Worm (Caenorhabditis elegans) whole organism, late embryonic: ENCODE measurements around the gene H27A22.1.

Experiments
- C38D4.7 ChIP-seq: fragments of 200-800 bp; sonication (Bioruptor generic); optimal IDR thresholded peaks from 2 replicates; lab custom pipeline; 2018; ENCODE audit warnings: mild to moderate bottlenecking, missing genetic modification characterization, moderate library complexity, missing compliant biosample characterization
- F13H6.1 ChIP-seq: sonication (generic microtip); optimal IDR thresholded peaks from 2 replicates; lab custom pipeline; 2016; ENCODE audit warnings: missing genetic modification characterization, missing compliant biosample characterization
- K02D7.2 ChIP-seq: sonication (generic microtip); optimal IDR thresholded peaks from 2 replicates; lab custom pipeline; 2017; ENCODE audit warnings: mild to moderate bottlenecking, missing genetic modification characterization, missing compliant biosample characterization
- K09A11.1 ChIP-seq: sonication (generic microtip); optimal IDR thresholded peaks from 2 replicates; lab custom pipeline; 2017; ENCODE audit warnings: antibody characterized with exemption, mild to moderate bottlenecking, missing genetic modification characterization, missing compliant biosample characterization; ENCODE audit not compliant: insufficient read depth
- ama-1 ChIP-seq: fragments of 150-350 bp; optimal IDR thresholded peaks from 2 replicates; lab custom pipeline; 2014
- ceh-14 ChIP-seq: sonication (generic microtip); optimal IDR thresholded peaks from 2 replicates; lab custom pipeline; 2016; ENCODE audit warnings: missing genotype, missing genetic modification characterization, missing compliant biosample characterization
- ceh-18 ChIP-seq: sonication (generic microtip); optimal IDR thresholded peaks from 2 replicates; lab custom pipeline; 2016; ENCODE audit warnings: missing genetic modification characterization, missing compliant biosample characterization
- ceh-2 ChIP-seq: sonication (generic microtip); optimal IDR thresholded peaks from 2 replicates; lab custom pipeline; 2016; ENCODE audit warnings: missing genotype, missing genetic modification characterization, missing compliant biosample characterization
- ceh-22 ChIP-seq: sonication (generic microtip); optimal IDR thresholded peaks from 2 replicates; lab custom pipeline; 2017; ENCODE audit warnings: missing biosample characterization, missing genetic modification characterization
- ceh-24 ChIP-seq: sonication (generic microtip); optimal IDR thresholded peaks from 2 replicates; lab custom pipeline; 2016; ENCODE audit warnings: mild to moderate bottlenecking, missing genetic modification characterization, missing compliant biosample characterization
- ceh-31 ChIP-seq: sonication (generic microtip); optimal IDR thresholded peaks from 2 replicates; lab custom pipeline; 2016; ENCODE audit warnings: missing genetic modification characterization, missing compliant biosample characterization
- ceh-34 ChIP-seq: sonication (generic microtip); optimal IDR thresholded peaks from 2 replicates; lab custom pipeline; 2016; ENCODE audit warnings: mild to moderate bottlenecking, missing genetic modification characterization, missing compliant biosample characterization
- ceh-45 ChIP-seq: fragments of 200-800 bp; sonication (Bioruptor generic); IDR thresholded peaks from 2 replicates; pipeline ENCODE4 v1.3.6; 2022; ENCODE audit warnings: missing genetic modification reagents, missing genetic modification characterization, missing compliant biosample characterization
- ceh-48 ChIP-seq: sonication (generic microtip); optimal IDR thresholded peaks from 2 replicates; lab custom pipeline; 2016; ENCODE audit warnings: missing genetic modification characterization, inconsistent platforms, missing compliant biosample characterization
- ceh-6 ChIP-seq: fragments of 200-800 bp; sonication (Bioruptor generic); optimal IDR thresholded peaks from 2 replicates; lab custom pipeline; 2018; ENCODE audit warnings: mild to moderate bottlenecking, missing genetic modification characterization, missing compliant biosample characterization
- dve-1 ChIP-seq: sonication (generic microtip); optimal IDR thresholded peaks from 2 replicates; lab custom pipeline; 2017; ENCODE audit warnings: antibody characterized with exemption, mild to moderate bottlenecking, missing genetic modification characterization, missing compliant biosample characterization
- ets-4 ChIP-seq: sonication (generic microtip); optimal IDR thresholded peaks from 2 replicates; lab custom pipeline; 2016; ENCODE audit warnings: missing genetic modification characterization, missing compliant biosample characterization
- eyg-1 ChIP-seq: sonication (generic microtip); optimal IDR thresholded peaks from 2 replicates; lab custom pipeline; 2016; ENCODE audit warnings: missing genotype, missing genetic modification characterization, missing compliant biosample characterization
- fax-1 ChIP-seq: sonication (generic microtip); optimal IDR thresholded peaks from 2 replicates; lab custom pipeline; 2016; ENCODE audit warnings: missing genotype, missing genetic modification characterization, missing compliant biosample characterization
- fkh-10 ChIP-seq: fragments of 150-350 bp; optimal IDR thresholded peaks from 2 replicates; lab custom pipeline; 2014; ENCODE audit warnings: missing biosample characterization, missing genetic modification reagents, missing genetic modification characterization
- fkh-6 ChIP-seq: sonication (generic microtip); optimal IDR thresholded peaks from 2 replicates; lab custom pipeline; 2016; ENCODE audit warnings: missing genetic modification characterization, missing compliant biosample characterization
- hlh-13 ChIP-seq: fragments of 200-800 bp; sonication (Bioruptor generic); optimal IDR thresholded peaks from 2 replicates; lab custom pipeline; 2018; ENCODE audit warnings: mild to moderate bottlenecking, missing genetic modification characterization, missing compliant biosample characterization
- hlh-30 ChIP-seq: sonication (generic microtip); optimal IDR thresholded peaks from 2 replicates; lab custom pipeline; 2017; ENCODE audit warnings: antibody characterized with exemption, missing genetic modification characterization, missing compliant biosample characterization; ENCODE audit not compliant: insufficient read depth
- hlh-6 ChIP-seq: sonication (generic microtip); optimal IDR thresholded peaks from 2 replicates; lab custom pipeline; 2016; ENCODE audit warnings: missing genotype, missing genetic modification characterization, missing compliant biosample characterization
- hlh-8 ChIP-seq: sonication (generic microtip); optimal IDR thresholded peaks from 2 replicates; lab custom pipeline; 2016; ENCODE audit warnings: missing genotype, missing genetic modification characterization, missing compliant biosample characterization
- mec-3 ChIP-seq: sonication (generic microtip); optimal IDR thresholded peaks from 2 replicates; lab custom pipeline; 2016; ENCODE audit warnings: borderline replicate concordance, missing genetic modification characterization, missing compliant biosample characterization
- nfya-1 ChIP-seq: sonication (generic microtip); optimal IDR thresholded peaks from 2 replicates; lab custom pipeline; 2017; ENCODE audit warnings: missing genetic modification characterization, mild to moderate bottlenecking, missing compliant biosample characterization, antibody characterized with exemption, moderate library complexity
- npax-4 ChIP-seq: sonication (generic microtip); optimal IDR thresholded peaks from 2 replicates; lab custom pipeline; 2016; ENCODE audit warnings: missing genetic modification characterization, missing compliant biosample characterization
- odd-2 ChIP-seq: sonication (generic microtip); optimal IDR thresholded peaks from 2 replicates; lab custom pipeline; 2017; ENCODE audit warnings: antibody characterized with exemption, mild to moderate bottlenecking, missing genetic modification characterization, missing compliant biosample characterization
- pag-3 ChIP-seq: sonication (generic microtip); optimal IDR thresholded peaks from 2 replicates; lab custom pipeline; 2016; ENCODE audit warnings: missing compliant biosample characterization, missing genetic modification characterization, borderline replicate concordance
- pat-9 ChIP-seq: fragments of 200-800 bp; sonication (Bioruptor generic); optimal IDR thresholded peaks from 2 replicates; lab custom pipeline; 2018; ENCODE audit warnings: mild to moderate bottlenecking, missing genetic modification characterization, moderate library complexity, missing compliant biosample characterization
- pha-2 ChIP-seq: sonication (generic microtip); optimal IDR thresholded peaks from 2 replicates; lab custom pipeline; 2017; ENCODE audit warnings: mild to moderate bottlenecking, missing genetic modification characterization, missing compliant biosample characterization
- pha-4 ChIP-seq: fragments of 150-350 bp; optimal IDR thresholded peaks from 2 replicates; lab custom pipeline; 2018; ENCODE audit warnings: missing biosample characterization, missing genetic modification reagents, missing genetic modification characterization
- pros-1 ChIP-seq: fragments of 150-350 bp; optimal IDR thresholded peaks from 2 replicates; lab custom pipeline; 2014; ENCODE audit warnings: missing biosample characterization, missing genetic modification reagents, missing genetic modification characterization
- sdc-2 ChIP-seq: sonication (generic microtip); optimal IDR thresholded peaks from 2 replicates; lab custom pipeline; 2016; ENCODE audit warnings: missing genotype, missing genetic modification characterization, missing compliant biosample characterization
- sox-2 ChIP-seq: fragments of 200-800 bp; sonication (Bioruptor generic); IDR thresholded peaks from 2 replicates; pipeline ENCODE4 v1.3.6; 2022; ENCODE audit warnings: missing genetic modification reagents, missing genetic modification characterization, missing compliant biosample characterization
- sox-4 ChIP-seq: sonication (generic microtip); optimal IDR thresholded peaks from 2 replicates; lab custom pipeline; 2017; ENCODE audit warnings: mild to moderate bottlenecking, missing genetic modification characterization, inconsistent platforms, missing compliant biosample characterization
- syd-9 ChIP-seq: sonication (generic microtip); optimal IDR thresholded peaks from 2 replicates; lab custom pipeline; 2016; ENCODE audit warnings: mild to moderate bottlenecking, missing genetic modification characterization, moderate library complexity, missing compliant biosample characterization
- ttx-3 ChIP-seq: sonication (generic microtip); optimal IDR thresholded peaks from 2 replicates; lab custom pipeline; 2016; ENCODE audit warnings: missing genetic modification reagents, missing genetic modification characterization, missing compliant biosample characterization
- unc-42 ChIP-seq: sonication (generic microtip); optimal IDR thresholded peaks from 2 replicates; lab custom pipeline; 2016; ENCODE audit warnings: missing genotype, missing genetic modification characterization, missing compliant biosample characterization
- unc-86 ChIP-seq: sonication (generic microtip); optimal IDR thresholded peaks from 2 replicates; lab custom pipeline; 2016; ENCODE audit warnings: missing genetic modification characterization, missing compliant biosample characterization
- zip-5 ChIP-seq: sonication (generic microtip); optimal IDR thresholded peaks from 2 replicates; lab custom pipeline; 2016; ENCODE audit warnings: missing genetic modification characterization, missing compliant biosample characterization
- ztf-16 ChIP-seq: sonication (generic microtip); optimal IDR thresholded peaks from 2 replicates; lab custom pipeline; 2017; ENCODE audit warnings: missing genetic modification characterization, missing compliant biosample characterization

Gene H27A22.1

DNA sequence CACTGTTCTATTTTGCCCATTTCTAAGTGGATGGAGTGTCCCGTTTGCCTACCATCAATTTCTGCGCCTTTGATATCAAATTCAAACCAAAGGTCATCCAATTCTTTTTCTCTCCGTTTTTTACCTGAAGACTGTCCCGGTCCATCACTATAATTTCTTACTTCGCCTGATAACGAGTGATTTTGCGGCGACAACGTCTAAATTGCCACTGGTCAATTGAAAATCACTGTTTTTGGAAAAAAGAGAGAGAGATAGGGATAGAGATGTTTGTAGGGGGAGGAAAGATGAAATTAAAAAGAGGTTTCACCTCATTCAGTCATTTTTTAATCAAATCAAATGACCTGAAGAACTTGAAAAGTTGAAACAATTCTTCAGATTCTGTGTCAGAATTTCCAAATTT lies 30.8 kb upstream of the H27A22.1 start:
- TF ChIP-seq fax-1 (tag; lab: Kevin White, UChicago), result no peak
- no peak for TF ChIP-seq ama-1 (lab: Kevin White, UChicago)
- TF ChIP-seq ztf-16 (tag; lab: Kevin White, UChicago), result no peak
- TF ChIP-seq K09A11.1, result no peak
- no peak for TF ChIP-seq ceh-18 (tag; lab: Kevin White, UChicago)
- no peak for TF ChIP-seq ceh-24 (tag; lab: Kevin White, UChicago)
- TF ChIP-seq ceh-22, result no peak
- no peak for TF ChIP-seq sdc-2 (tag; lab: Kevin White, UChicago)
- TF ChIP-seq hlh-30 (tag; lab: Kevin White, UChicago), result no peak
- no peak for TF ChIP-seq ceh-45
- TF ChIP-seq pat-9 (tag; lab: Kevin White, UChicago), result no peak

DNA sequence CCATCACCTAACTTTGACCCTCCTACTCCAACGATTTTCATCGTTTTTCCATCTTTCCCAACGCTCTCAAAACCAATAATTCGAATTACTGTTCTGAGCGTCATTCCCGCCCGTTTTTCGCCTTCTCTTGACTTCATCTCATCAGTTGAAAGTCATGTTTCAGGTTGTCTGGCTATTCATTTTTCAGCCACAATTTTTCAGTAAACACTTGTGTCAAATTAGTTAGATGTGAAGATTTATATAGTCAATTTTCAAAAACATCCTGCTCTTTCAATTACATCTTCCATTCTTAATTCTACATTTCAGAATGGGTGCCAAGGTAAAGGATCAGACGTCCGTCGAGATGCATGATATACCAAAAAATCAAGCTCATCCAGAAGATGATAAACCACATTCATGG lies 29.7 kb upstream of the H27A22.1 start, which contains the start of gene del-6:
Gene del-6 (plus strand): TSS at position 301 of the 400 bp plus-strand sequence.
- TF ChIP-seq C38D4.7 (GFP tag; lab: Kevin White, UChicago) (no peak), eyg-1 (tag; lab: Kevin White, UChicago) (no peak), hlh-13 (GFP tag; lab: Kevin White, UChicago) (no peak), ceh-31 (tag; lab: Kevin White, UChicago) (no peak)

ce11 chrV:10574197-10574596 lies 28.2 kb upstream of the H27A22.1 start:
- no peak for TF ChIP-seq C38D4.7 (GFP tag; lab: Kevin White, UChicago)

DNA sequence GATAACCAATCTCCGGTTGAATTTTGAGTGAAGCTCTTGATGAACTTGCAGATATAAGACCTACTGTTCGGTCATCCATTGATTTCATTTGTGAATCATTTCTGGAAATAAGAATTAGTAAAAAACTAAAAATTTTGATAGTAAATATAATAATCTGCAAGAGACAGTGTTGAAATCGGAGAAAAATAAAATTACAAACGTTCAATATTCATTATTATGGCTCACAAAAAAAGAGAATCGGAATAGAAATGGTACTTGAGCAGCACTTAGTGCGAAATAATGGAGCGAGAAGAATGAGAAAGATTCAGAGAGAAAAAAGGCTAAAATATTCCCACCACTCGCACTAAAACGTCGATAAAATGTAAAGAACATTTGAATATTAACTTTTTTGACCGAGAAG lies 26.0 kb upstream of the H27A22.1 start, which contains the start of gene vps-54:
Gene vps-54 (minus strand): TSS at position 101 of the 400 bp plus-strand sequence.
- TF ChIP-seq ceh-34 (tag; lab: Kevin White, UChicago), result no peak
- TF ChIP-seq unc-42 (tag; lab: Kevin White, UChicago), result no peak
- no peak for TF ChIP-seq unc-86 (tag; lab: Kevin White, UChicago)
- TF ChIP-seq syd-9 (tag; lab: Kevin White, UChicago), result no peak
- TF ChIP-seq dve-1, result no peak
- TF ChIP-seq ets-4 (tag; lab: Kevin White, UChicago), result no peak
- no peak for TF ChIP-seq odd-2 (tag; lab: Kevin White, UChicago)
- no peak for TF ChIP-seq npax-4

DNA sequence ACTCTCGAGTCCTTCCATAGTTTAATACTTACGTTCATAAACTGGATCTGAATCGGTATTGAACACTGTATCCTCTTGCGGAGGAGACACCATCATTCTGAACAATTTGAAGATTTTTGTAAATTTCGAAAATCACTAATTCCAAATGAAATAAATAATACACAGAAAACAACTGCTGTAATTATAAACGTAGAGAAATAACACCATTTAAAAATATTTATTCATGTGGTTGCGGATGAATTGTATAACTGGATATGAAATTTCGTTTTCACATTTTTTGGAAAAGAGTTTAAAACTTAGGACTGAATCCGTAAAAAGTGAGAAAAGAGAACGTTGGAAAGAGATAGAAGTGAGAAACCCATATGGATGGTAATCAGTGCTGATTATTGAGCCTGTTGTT lies 24.1 kb upstream of the H27A22.1 start, which contains the start of gene mics-1:
Gene mics-1 (minus strand): TSS at position 101 of the 400 bp plus-strand sequence.
- no peak for TF ChIP-seq C38D4.7 (GFP tag; lab: Kevin White, UChicago)
- TF ChIP-seq ceh-18 (tag; lab: Kevin White, UChicago), result no peak
- TF ChIP-seq dve-1, result no peak
- no peak for TF ChIP-seq ceh-6 (GFP tag; lab: Kevin White, UChicago)
- no peak for TF ChIP-seq hlh-13 (GFP tag; lab: Kevin White, UChicago)
- TF ChIP-seq ceh-45, result no peak
- TF ChIP-seq mec-3 (tag; lab: Kevin White, UChicago), result no peak
- TF ChIP-seq hlh-6 (tag; lab: Kevin White, UChicago), result no peak
- TF ChIP-seq K02D7.2 (tag; lab: Kevin White, UChicago), result no peak
- TF ChIP-seq sox-4 (tag; lab: Kevin White, UChicago), result no peak
- no peak for TF ChIP-seq pros-1 (tag; lab: Kevin White, UChicago)
- TF ChIP-seq fkh-10 (GFP tag; lab: Kevin White, UChicago), result no peak
- no peak for TF ChIP-seq ceh-2 (tag; lab: Kevin White, UChicago)

- TF ChIP-seq nfya-1 (tag; lab: Kevin White, UChicago) (peak; percentile 44), pha-2 (tag; lab: Kevin White, UChicago) (no peak), ama-1 (lab: Kevin White, UChicago) (no peak), F13H6.1 (no peak), sox-2 (GFP tag; lab: Robert Waterston, UW) (no peak), fkh-6 (tag; lab: Kevin White, UChicago) (no peak), hlh-8 (tag; lab: Kevin White, UChicago) (no peak), zip-5 (tag; lab: Kevin White, UChicago) (peak; percentile 8), ttx-3 (tag; lab: Kevin White, UChicago) (no peak), ceh-31 (tag; lab: Kevin White, UChicago) (no peak), pag-3 (tag; lab: Kevin White, UChicago) (no peak), ceh-14 (tag; lab: Kevin White, UChicago) (peak; percentile 43), pha-4 (no peak), eyg-1 (tag; lab: Kevin White, UChicago) (no peak), syd-9 (tag; lab: Kevin White, UChicago) (no peak), ceh-48 (tag; lab: Kevin White, UChicago) (no peak)
Observed at ce11 chrV:10578938-10579337, 23.4 kb upstream of the H27A22.1 start, which contains the start of the genes erh-1 and lpd-9. Gene erh-1, minus strand, starts transcription at chrV:10579141. Gene lpd-9, plus strand, starts transcription at chrV:10579305.
